Worm (Caenorhabditis elegans) whole organism, L1 larva: ENCODE data around the gene Y43F8C.6.

Experiments
- C04F5.9 ChIP-seq: sonication (generic microtip); optimal IDR thresholded peaks from 2 replicates; lab custom pipeline; 2016; ENCODE audit warnings: missing genetic modification characterization, missing compliant biosample characterization
- tlp-1 ChIP-seq: fragments of 150-350 bp; optimal IDR thresholded peaks from 2 replicates; lab custom pipeline; 2014; ENCODE audit warnings: missing biosample characterization, missing genetic modification characterization

DNA sequence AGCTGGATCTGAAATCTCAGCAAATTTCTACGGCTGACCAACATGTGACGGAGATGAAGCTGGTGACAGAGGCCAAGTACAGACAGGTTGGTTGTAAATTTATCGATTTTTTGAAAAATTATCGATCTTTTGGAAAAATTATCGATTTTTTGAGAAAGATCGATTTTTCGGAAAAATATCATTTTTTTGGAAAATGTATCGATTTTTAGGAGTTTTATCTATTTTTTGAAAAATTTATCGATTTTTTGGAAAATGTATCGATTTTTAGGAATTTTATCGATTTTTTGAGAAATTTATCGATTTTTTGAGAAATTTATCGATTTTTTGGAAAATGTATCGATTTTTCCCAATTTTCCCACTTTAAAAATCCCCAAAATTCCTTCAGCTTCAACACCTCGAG lies 10.7 kb downstream of the Y43F8C.6 start:
- TF ChIP-seq tlp-1 (tag; lab: Kevin White, UChicago) (no peak), C04F5.9 (tag; lab: Kevin White, UChicago) (no peak)
